Fruit fly (Drosophila melanogaster) whole organism: ENCODE measurements around the gene Alr.

ENCODE experiments used
- EcR ChIP-seq, 2 experiments: fragments of >200 bp; optimal IDR thresholded peaks; 2 replicates each; lab custom pipeline; 2017; ENCODE audit warnings: missing biosample characterization in 2 of 2, missing genetic modification characterization in 2 of 2, missing genetic modification reagents in 2 of 2
- pan ChIP-seq: fragments of >200 bp; optimal IDR thresholded peaks from 2 replicates; lab custom pipeline; 2017
- psq ChIP-seq: fragments of >200 bp; optimal IDR thresholded peaks from 2 replicates; lab custom pipeline; 2017
- usp ChIP-seq: fragments of >200 bp; optimal IDR thresholded peaks from 2 replicates; lab custom pipeline; 2017; ENCODE audit warnings: missing biosample characterization, missing genetic modification characterization, mixed read lengths

DNA sequence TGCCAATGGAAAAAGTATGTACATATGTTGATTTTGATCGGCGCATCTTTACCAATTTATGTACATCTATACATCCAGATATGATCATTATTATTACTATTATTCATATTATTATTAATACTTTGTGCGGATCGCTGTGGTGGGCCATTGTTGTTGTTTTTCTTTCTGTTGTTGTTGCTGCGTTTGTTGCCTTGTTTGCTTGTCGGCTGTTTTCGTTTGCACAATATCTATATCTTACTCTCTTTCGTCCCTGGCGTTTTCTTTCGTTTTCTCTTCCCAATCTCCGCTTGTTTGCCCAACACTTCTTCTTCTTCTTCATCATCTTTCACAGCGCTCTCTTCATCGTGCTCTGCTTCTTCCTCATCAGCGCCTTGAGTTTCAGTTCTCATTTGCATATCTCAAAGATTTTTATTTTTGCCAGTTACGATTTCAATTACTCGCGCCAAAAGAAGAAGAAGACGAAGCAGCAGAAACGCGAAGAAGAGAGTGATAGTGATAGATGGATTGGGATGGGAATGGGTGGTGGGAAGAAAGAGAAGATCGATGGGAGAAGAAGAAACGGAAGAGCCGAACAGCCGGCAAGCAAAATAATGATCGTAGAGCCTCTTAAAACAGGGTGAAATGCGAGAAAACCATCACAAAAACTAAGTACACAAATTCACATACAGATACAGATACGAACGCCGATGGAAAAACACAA is 40.0 kb downstream of the Alr start:
- no peak for TF ChIP-seq usp (GFP tag; lab: Kevin White, UChicago)
- no peak for TF ChIP-seq pan (lab: Kevin White, UChicago)
- no peak for TF ChIP-seq EcR (GFP tag; optimal IDR thresholded peaks at IDR 0.05; lab: Kevin White, UChicago)
- TF ChIP-seq psq, result no peak
